Worm (Caenorhabditis elegans): ENCODE measurements around the gene fbxb-22.
A peak's percentile ranks its signal among the peaks of the same experiment; 100 is the strongest.

The fbxb-22 gene

ce11 chrIII:11874242-11874641 is 9.3 kb downstream of the fbxb-22 start:
- TF ChIP-seq aly-2 (tag; optimal IDR thresholded peaks at IDR 0.05) (no peak), lsy-12 (tag; optimal IDR thresholded peaks at IDR 0.05) (no peak), lin-39 (tag; optimal IDR thresholded peaks at IDR 0.05) (no peak), nhr-237 (tag; optimal IDR thresholded peaks at IDR 0.05) (no peak), snpc-4 (tag; optimal IDR thresholded peaks at IDR 0.05) (no peak), nfya-1 (tag; optimal IDR thresholded peaks at IDR 0.05; ENCODE audit: insufficient read depth) (no peak), daf-12 (tag; optimal IDR thresholded peaks at IDR 0.05) (no peak), ztf-4 (tag; optimal IDR thresholded peaks at IDR 0.05) (no peak)

- no peak for TF ChIP-seq nhr-76 (tag; optimal IDR thresholded peaks at IDR 0.05)
- TF ChIP-seq egl-5 (tag; optimal IDR thresholded peaks at IDR 0.05), result no peak
- no peak for TF ChIP-seq nhr-77 (tag; optimal IDR thresholded peaks at IDR 0.05)
- TF ChIP-seq egl-27 (tag; optimal IDR thresholded peaks at IDR 0.05), result no peak
- TF ChIP-seq ceh-28 (tag; optimal IDR thresholded peaks at IDR 0.05), result no peak
- TF ChIP-seq ceh-16 (tag; optimal IDR thresholded peaks at IDR 0.05), result no peak
- TF ChIP-seq nhr-237 (tag; optimal IDR thresholded peaks at IDR 0.05), result no peak
- TF ChIP-seq sea-2 (GFP tag; optimal IDR thresholded peaks at IDR 0.05), result no peak
- no peak for TF ChIP-seq elt-1 (tag; optimal IDR thresholded peaks at IDR 0.05)
- TF ChIP-seq nhr-28 (tag; optimal IDR thresholded peaks at IDR 0.05), result no peak
- no peak for TF ChIP-seq lin-15B (tag; optimal IDR thresholded peaks at IDR 0.05)
- TF ChIP-seq nhr-11 (tag; optimal IDR thresholded peaks at IDR 0.05), result no peak
- TF ChIP-seq fkh-2 (tag; optimal IDR thresholded peaks at IDR 0.05), result no peak
- TF ChIP-seq pqm-1 (tag; optimal IDR thresholded peaks at IDR 0.05), result no peak
- TF ChIP-seq nfya-1 (tag; optimal IDR thresholded peaks at IDR 0.05; ENCODE audit: insufficient read depth), result no peak
- TF ChIP-seq elt-2 (tag; optimal IDR thresholded peaks at IDR 0.05), result no peak
Measured at ce11 chrIII:11871617-11872016, 11.9 kb downstream of the fbxb-22 start.

- peak; percentile 7 for TF ChIP-seq egl-27 (tag; optimal IDR thresholded peaks at IDR 0.05)
- peak; percentile 97 for TF ChIP-seq snpc-4 (tag; optimal IDR thresholded peaks at IDR 0.05)
- TF ChIP-seq R02D3.7 (tag; optimal IDR thresholded peaks at IDR 0.05), result peak; percentile 47
- TF ChIP-seq pha-4 (tag; optimal IDR thresholded peaks at IDR 0.05), result peak; percentile 96
- peak; percentile 74 for TF ChIP-seq nhr-25 (tag; optimal IDR thresholded peaks at IDR 0.05)
- TF ChIP-seq nhr-43 (tag; optimal IDR thresholded peaks at IDR 0.05; ENCODE audit: poor library complexity, severe bottlenecking), result peak; percentile 86
- no peak for TF ChIP-seq eor-1 (tag; optimal IDR thresholded peaks at IDR 0.05)
- TF ChIP-seq pqm-1 (tag; optimal IDR thresholded peaks at IDR 0.05), result peak; percentile 61
- peak; percentile 50 for TF ChIP-seq ceh-28 (tag; optimal IDR thresholded peaks at IDR 0.05)
- TF ChIP-seq lin-39 (tag; optimal IDR thresholded peaks at IDR 0.05), result peak; percentile 95
- TF ChIP-seq nhr-67 (tag; optimal IDR thresholded peaks at IDR 0.05), result no peak
- no peak for TF ChIP-seq nhr-11 (tag; optimal IDR thresholded peaks at IDR 0.05)
- no peak for TF ChIP-seq aly-2 (tag; optimal IDR thresholded peaks at IDR 0.05)
- peak; percentile 97 for TF ChIP-seq nfya-1 (tag; optimal IDR thresholded peaks at IDR 0.05; ENCODE audit: insufficient read depth)
- TF ChIP-seq unc-39 (tag; optimal IDR thresholded peaks at IDR 0.05), result no peak
- peak; percentile 53 for TF ChIP-seq skn-1 (tag; optimal IDR thresholded peaks at IDR 0.05)
- TF ChIP-seq ztf-4 (tag; optimal IDR thresholded peaks at IDR 0.05), result no peak
- peak; percentile 23 for TF ChIP-seq fkh-2 (tag; optimal IDR thresholded peaks at IDR 0.05)
- TF ChIP-seq tbx-2 (tag; optimal IDR thresholded peaks at IDR 0.05), result peak; percentile 25
- TF ChIP-seq mml-1 (tag; optimal IDR thresholded peaks at IDR 0.05), result no peak
- TF ChIP-seq elt-1 (tag; optimal IDR thresholded peaks at IDR 0.05), result no peak
- TF ChIP-seq ama-1 (optimal IDR thresholded peaks at IDR 0.05), result peak; percentile 43
- TF ChIP-seq jun-1 (tag; optimal IDR thresholded peaks at IDR 0.05), result peak; percentile 68
- peak; percentile 79 for TF ChIP-seq nhr-23 (tag; optimal IDR thresholded peaks at IDR 0.05)
- TF ChIP-seq mdl-1 (tag; optimal IDR thresholded peaks at IDR 0.05), result no peak
- no peak for TF ChIP-seq elt-3 (tag; optimal IDR thresholded peaks at IDR 0.05)
- peak; percentile 24 for TF ChIP-seq ceh-16 (tag; optimal IDR thresholded peaks at IDR 0.05)
- TF ChIP-seq elt-2 (tag; optimal IDR thresholded peaks at IDR 0.05), result peak; percentile 65
- TF ChIP-seq lin-15B (tag; optimal IDR thresholded peaks at IDR 0.05), result peak; percentile 97
- TF ChIP-seq hmg-11 (tag; optimal IDR thresholded peaks at IDR 0.05), result peak; percentile 82
- TF ChIP-seq egl-5 (tag; optimal IDR thresholded peaks at IDR 0.05), result peak; percentile 86
- peak; percentile 68 for TF ChIP-seq fkh-10 (GFP tag; optimal IDR thresholded peaks at IDR 0.05)
- peak; percentile 64 for TF ChIP-seq lsy-12 (tag; optimal IDR thresholded peaks at IDR 0.05)
Measured at ce11 chrIII:11870009-11870408, 13.5 kb downstream of the fbxb-22 start.

All from whole organism, L3 larva.